Worm (Caenorhabditis elegans) whole organism, L4/young adult: ENCODE measurements around the gene hat-1.

Source experiments
- W03F9.2 ChIP-seq: fragments of 150-350 bp; optimal IDR thresholded peaks from 2 replicates; lab custom pipeline; 2014; ENCODE audit warnings: missing biosample characterization, missing genetic modification characterization
- dao-5 ChIP-seq: sonication (generic microtip); optimal IDR thresholded peaks from 2 replicates; lab custom pipeline; 2016; ENCODE audit warnings: missing genotype, missing genetic modification characterization, moderate library complexity, missing compliant biosample characterization
- him-1 ChIP-seq: sonication (generic microtip); optimal IDR thresholded peaks from 2 replicates; lab custom pipeline; 2016; ENCODE audit warnings: missing genotype, missing genetic modification reagents, missing genetic modification characterization, missing compliant biosample characterization

Gene hat-1

ce11 chrIII:10396891-10397502, 10.1 kb downstream of the hat-1 start:
- no peak for TF ChIP-seq W03F9.2
- no peak for TF ChIP-seq dao-5 (tag; lab: Kevin White, UChicago)
- TF ChIP-seq him-1 = no peak

- TF ChIP-seq dao-5 (tag; lab: Kevin White, UChicago) (no peak), him-1 (no peak), W03F9.2 (no peak)
Measured at ce11 chrIII:10395990-10396389, 11.1 kb downstream of the hat-1 start, which contains the start of gene M03C11.1. M03C11.1 (minus strand) TSS chrIII:10396090.

ce11 chrIII:10391628-10392027, 15.4 kb downstream of the hat-1 start, which contains the start of gene M03C11.9:
M03C11.9 (minus strand) TSS chrIII:10391728.
- TF ChIP-seq W03F9.2 (no peak), him-1 (no peak), dao-5 (tag; lab: Kevin White, UChicago) (no peak)

- TF ChIP-seq W03F9.2 = no peak
- TF ChIP-seq dao-5 (tag; lab: Kevin White, UChicago) = no peak
- no peak for TF ChIP-seq him-1
Measured at ce11 chrIII:10389608-10390007, 17.4 kb downstream of the hat-1 start.

ce11 chrIII:10386476-10386875, 20.6 kb downstream of the hat-1 start, which contains the start of gene C38H2.3:
C38H2.3 (minus strand) TSS chrIII:10386576.
- TF ChIP-seq W03F9.2 (no peak), dao-5 (tag; lab: Kevin White, UChicago) (no peak), him-1 (no peak)

- no peak for TF ChIP-seq W03F9.2
- TF ChIP-seq him-1 = no peak
- no peak for TF ChIP-seq dao-5 (tag; lab: Kevin White, UChicago)
Measured at ce11 chrIII:10383804-10384203, 23.2 kb downstream of the hat-1 start.

- TF ChIP-seq dao-5 (tag; lab: Kevin White, UChicago) (no peak), him-1 (no peak), W03F9.2 (no peak)
Measured at ce11 chrIII:10381473-10381872, 25.6 kb downstream of the hat-1 start, which contains the start of gene C38H2.2. C38H2.2 (plus strand) TSS chrIII:10381773.

- no peak for TF ChIP-seq him-1
- TF ChIP-seq W03F9.2 = no peak
- no peak for TF ChIP-seq dao-5 (tag; lab: Kevin White, UChicago)
Measured at ce11 chrIII:10380640-10381039, 26.4 kb downstream of the hat-1 start.

- no peak for TF ChIP-seq W03F9.2
- no peak for TF ChIP-seq him-1
- no peak for TF ChIP-seq dao-5 (tag; lab: Kevin White, UChicago)
Measured at ce11 chrIII:10379632-10380031, 27.4 kb downstream of the hat-1 start.

- TF ChIP-seq him-1 (no peak), W03F9.2 (no peak)
Measured at ce11 chrIII:10378899-10379298, 28.1 kb downstream of the hat-1 start.

- TF ChIP-seq him-1 (no peak), W03F9.2 (no peak), dao-5 (tag; lab: Kevin White, UChicago) (no peak)
Measured at ce11 chrIII:10376041-10376440, 31.0 kb downstream of the hat-1 start.

ce11 chrIII:10373845-10374244, 33.2 kb downstream of the hat-1 start:
- TF ChIP-seq dao-5 (tag; lab: Kevin White, UChicago) (no peak), him-1 (no peak), W03F9.2 (no peak)

- TF ChIP-seq him-1 (no peak), dao-5 (tag; lab: Kevin White, UChicago) (no peak), W03F9.2 (no peak)
Measured at ce11 chrIII:10367355-10367909, 39.6 kb downstream of the hat-1 start.

ce11 chrIII:10364656-10365055, 42.4 kb downstream of the hat-1 start, which contains the start of gene tbc-8:
tbc-8 (plus strand) TSS chrIII:10364956.
- TF ChIP-seq him-1 (no peak), W03F9.2 (no peak), dao-5 (tag; lab: Kevin White, UChicago) (no peak)

ce11 chrIII:10362920-10363319, 44.1 kb downstream of the hat-1 start:
- TF ChIP-seq him-1 (no peak), dao-5 (tag; lab: Kevin White, UChicago) (no peak), W03F9.2 (no peak)

ce11 chrIII:10361456-10361855, 45.6 kb downstream of the hat-1 start:
- TF ChIP-seq W03F9.2 (no peak), dao-5 (tag; lab: Kevin White, UChicago) (no peak), him-1 (no peak)
